Worm (Caenorhabditis elegans): Measurements from ENCODE around the gene exc-9.

Gene exc-9

DNA sequence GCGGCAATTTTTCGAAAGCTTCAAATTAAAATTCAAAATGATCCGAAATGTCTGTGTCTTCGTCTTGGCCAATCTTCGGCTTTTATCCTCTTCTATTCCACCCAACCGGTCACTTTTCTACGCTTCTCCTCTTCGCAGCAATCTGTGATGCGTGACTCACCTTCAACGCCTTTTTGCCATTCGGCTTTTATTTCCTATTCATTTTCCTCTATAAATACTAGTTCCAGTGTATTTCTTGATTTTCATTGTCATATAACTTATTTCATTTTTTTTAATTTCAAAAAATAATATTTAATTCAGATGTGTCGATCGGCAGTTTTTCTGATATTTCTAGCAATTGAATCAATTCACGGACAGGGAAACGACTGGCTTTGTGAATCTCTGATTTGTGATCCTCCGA lies 20.7 kb downstream of the exc-9 start, which contains the start of gene C49H3.16:
TSS of gene C49H3.16 (plus strand) at position 301 of the 400 bp plus-strand sequence.
- TF ChIP-seq lin-13 (tag; optimal IDR thresholded peaks at IDR 0.05) (no peak), unc-39 (tag; optimal IDR thresholded peaks at IDR 0.05) (no peak)

DNA sequence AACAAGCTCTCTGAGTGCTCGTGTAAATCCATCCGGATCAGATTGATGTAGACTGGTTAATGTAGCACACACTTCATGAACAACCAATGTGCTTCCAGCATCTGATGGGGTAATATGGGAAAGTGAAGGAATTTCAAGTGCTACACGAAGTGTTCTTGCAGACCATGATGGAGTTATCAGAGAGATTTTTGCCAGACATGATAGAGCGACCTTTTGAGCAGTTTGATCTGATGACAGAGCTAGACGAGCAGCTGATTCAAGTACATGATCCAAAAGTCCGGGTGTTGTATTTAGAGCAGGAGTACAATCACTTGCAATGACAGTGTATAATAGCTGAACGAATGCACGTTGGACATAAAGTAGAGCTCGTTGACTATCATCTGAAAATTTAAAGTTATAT lies 22.9 kb downstream of the exc-9 start:
- TF ChIP-seq ces-1 (GFP tag; optimal IDR thresholded peaks at IDR 0.05), result no peak
- TF ChIP-seq elt-1 (tag; optimal IDR thresholded peaks at IDR 0.05; ENCODE audit: borderline replicate concordance, insufficient read depth), result no peak
- TF ChIP-seq nhr-2 (tag; optimal IDR thresholded peaks at IDR 0.05), result no peak
- TF ChIP-seq cnd-1 (tag; optimal IDR thresholded peaks at IDR 0.05), result no peak
- TF ChIP-seq ham-2 (GFP tag; optimal IDR thresholded peaks at IDR 0.05), result no peak
- no peak for TF ChIP-seq unc-120 (tag; optimal IDR thresholded peaks at IDR 0.05; ENCODE audit: poor library complexity, severe bottlenecking)
- no peak for TF ChIP-seq unc-39 (tag; optimal IDR thresholded peaks at IDR 0.05)
- TF ChIP-seq lsy-2 (tag; optimal IDR thresholded peaks at IDR 0.05), result no peak
- TF ChIP-seq M03D4.4 (tag; optimal IDR thresholded peaks at IDR 0.05), result no peak
- no peak for TF ChIP-seq nhr-28 (tag; optimal IDR thresholded peaks at IDR 0.05)
- TF ChIP-seq tbx-8 (GFP tag; optimal IDR thresholded peaks at IDR 0.05), result no peak
- TF ChIP-seq pha-4 (tag; optimal IDR thresholded peaks at IDR 0.05), result no peak

DNA sequence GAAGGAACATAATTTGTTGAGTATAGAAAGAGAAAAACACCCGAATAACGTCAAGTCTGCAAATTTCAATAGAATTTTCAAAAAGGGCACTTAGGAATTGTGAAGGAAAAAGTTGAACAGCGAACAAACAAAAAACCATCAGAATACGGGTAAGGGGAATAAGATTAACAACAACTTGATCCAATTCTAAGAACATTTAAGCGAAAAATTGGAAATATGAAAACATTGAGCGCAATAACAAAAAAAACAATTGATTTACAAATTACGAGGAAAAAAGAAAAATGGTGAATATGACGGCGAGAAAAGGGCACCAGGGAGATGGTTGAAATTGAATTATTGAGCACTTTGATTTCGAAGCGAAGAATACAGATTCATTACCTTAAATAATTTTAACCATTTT lies 23.9 kb downstream of the exc-9 start:
- no peak for TF ChIP-seq mab-5 (tag; optimal IDR thresholded peaks at IDR 0.05)
- TF ChIP-seq ceh-83 (GFP tag; optimal IDR thresholded peaks at IDR 0.05), result no peak
- no peak for TF ChIP-seq ceh-39 (tag; optimal IDR thresholded peaks at IDR 0.05)
- TF ChIP-seq drap-1 (GFP tag; optimal IDR thresholded peaks at IDR 0.05), result no peak
- TF ChIP-seq mep-1 (tag; optimal IDR thresholded peaks at IDR 0.05), result no peak
- no peak for TF ChIP-seq lsy-2 (tag; optimal IDR thresholded peaks at IDR 0.05)
- no peak for TF ChIP-seq ceh-43 (GFP tag; optimal IDR thresholded peaks at IDR 0.05)
- no peak for TF ChIP-seq nhr-28 (tag; optimal IDR thresholded peaks at IDR 0.05)
- no peak for TF ChIP-seq zip-8 (tag; optimal IDR thresholded peaks at IDR 0.05)
- TF ChIP-seq sptf-1 (tag; optimal IDR thresholded peaks at IDR 0.05), result no peak
- TF ChIP-seq flh-1 (GFP tag; optimal IDR thresholded peaks at IDR 0.05), result no peak

- TF ChIP-seq mab-5 (tag; optimal IDR thresholded peaks at IDR 0.05) (no peak), bed-3 (GFP tag; optimal IDR thresholded peaks at IDR 0.05) (no peak), drap-1 (GFP tag; optimal IDR thresholded peaks at IDR 0.05) (no peak), ceh-39 (tag; optimal IDR thresholded peaks at IDR 0.05) (no peak), sem-2 (GFP tag; optimal IDR thresholded peaks at IDR 0.05) (no peak), unc-62 (GFP tag; optimal IDR thresholded peaks at IDR 0.05) (no peak), nhr-76 (tag; optimal IDR thresholded peaks at IDR 0.05) (no peak), pha-4 (tag; optimal IDR thresholded peaks at IDR 0.05) (no peak), ceh-83 (GFP tag; optimal IDR thresholded peaks at IDR 0.05) (no peak), ztf-11 (tag; optimal IDR thresholded peaks at IDR 0.05) (no peak), elt-1 (tag; optimal IDR thresholded peaks at IDR 0.05; ENCODE audit: borderline replicate concordance, insufficient read depth) (no peak)
Observed at ce11 chrIV:7914991-7915390, 25.8 kb downstream of the exc-9 start, which contains the start of gene C49H3.4. Gene C49H3.4, plus strand, starts transcription at chrIV:7915291.

DNA sequence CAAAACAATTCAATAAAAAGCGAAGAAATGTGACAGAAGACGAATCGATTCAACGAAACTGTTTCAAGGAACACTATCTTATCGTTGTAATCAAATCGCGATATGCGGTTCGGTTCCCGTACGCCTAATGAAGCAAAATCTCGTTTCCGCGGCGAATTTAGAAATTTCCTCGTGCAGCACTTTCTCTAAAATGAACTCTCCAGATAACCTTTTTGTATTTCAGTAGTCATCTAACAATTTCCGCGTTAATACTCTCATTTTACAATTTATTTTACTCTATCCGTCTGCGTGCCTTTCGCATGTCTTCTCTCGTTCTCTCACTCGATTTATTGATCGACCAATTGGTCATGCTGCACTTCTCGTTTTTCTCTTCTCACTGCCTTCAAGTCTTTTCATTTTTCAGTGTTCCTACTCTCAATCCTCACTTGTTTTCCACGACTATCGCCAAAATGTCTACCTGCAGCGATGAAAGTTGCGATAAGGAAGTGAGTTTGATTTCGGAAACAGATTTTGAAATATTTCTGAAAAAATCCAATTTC lies 30.6 kb downstream of the exc-9 start, which contains the start of the genes npp-27 and ntl-4:
TSS of gene npp-27 (minus strand) at position 51 of the 539 bp plus-strand sequence.
TSS of gene ntl-4 (plus strand) at position 379 of the 539 bp plus-strand sequence.
- peak; percentile 6 for TF ChIP-seq ces-1 (GFP tag; optimal IDR thresholded peaks at IDR 0.05)
- no peak for TF ChIP-seq drap-1 (GFP tag; optimal IDR thresholded peaks at IDR 0.05)
- no peak for TF ChIP-seq M03D4.4 (tag; optimal IDR thresholded peaks at IDR 0.05)
- no peak for TF ChIP-seq sptf-1 (tag; optimal IDR thresholded peaks at IDR 0.05)
- TF ChIP-seq hlh-1 (tag; optimal IDR thresholded peaks at IDR 0.05), result peak; percentile 30
- no peak for TF ChIP-seq nhr-12 (tag; optimal IDR thresholded peaks at IDR 0.05)
- TF ChIP-seq pha-4 (tag; optimal IDR thresholded peaks at IDR 0.05), result no peak
- no peak for TF ChIP-seq nhr-237 (tag; optimal IDR thresholded peaks at IDR 0.05)
- TF ChIP-seq ceh-83 (GFP tag; optimal IDR thresholded peaks at IDR 0.05), result peak; percentile 33
- TF ChIP-seq tbx-8 (GFP tag; optimal IDR thresholded peaks at IDR 0.05), result no peak
- no peak for TF ChIP-seq lsy-2 (tag; optimal IDR thresholded peaks at IDR 0.05)
- no peak for TF ChIP-seq lin-13 (tag; optimal IDR thresholded peaks at IDR 0.05)
- TF ChIP-seq unc-62 (GFP tag; optimal IDR thresholded peaks at IDR 0.05), result no peak
- TF ChIP-seq nhr-76 (tag; optimal IDR thresholded peaks at IDR 0.05), result no peak
- no peak for TF ChIP-seq bed-3 (GFP tag; optimal IDR thresholded peaks at IDR 0.05)
- no peak for TF ChIP-seq unc-39 (tag; optimal IDR thresholded peaks at IDR 0.05)
- no peak for TF ChIP-seq ceh-43 (GFP tag; optimal IDR thresholded peaks at IDR 0.05)
- TF ChIP-seq elt-1 (tag; optimal IDR thresholded peaks at IDR 0.05; ENCODE audit: borderline replicate concordance, insufficient read depth), result peak; percentile 83
- TF ChIP-seq blmp-1 (tag; optimal IDR thresholded peaks at IDR 0.05), result no peak
- TF ChIP-seq cnd-1 (tag; optimal IDR thresholded peaks at IDR 0.05), result no peak
- TF ChIP-seq lin-32 (GFP tag; optimal IDR thresholded peaks at IDR 0.05), result no peak
- no peak for TF ChIP-seq mep-1 (tag; optimal IDR thresholded peaks at IDR 0.05)
- TF ChIP-seq sem-2 (GFP tag; optimal IDR thresholded peaks at IDR 0.05), result no peak
- TF ChIP-seq nhr-28 (tag; optimal IDR thresholded peaks at IDR 0.05), result no peak
